Worm (Caenorhabditis elegans) whole organism, L1 larva: ENCODE results near the gene K09D9.1.

Source experiments
- C04F5.9 ChIP-seq: sonication (generic microtip); optimal IDR thresholded peaks from 2 replicates; lab custom pipeline; 2016; ENCODE audit warnings: missing genetic modification characterization, missing compliant biosample characterization
- F16B12.6 ChIP-seq: fragments of 150-350 bp; optimal IDR thresholded peaks from 2 replicates; lab custom pipeline; 2014; ENCODE audit warnings: missing biosample characterization, missing genetic modification characterization
- blmp-1 ChIP-seq: fragments of 150-350 bp; optimal IDR thresholded peaks from 2 replicates; lab custom pipeline; 2014; ENCODE audit warnings: missing biosample characterization, missing genetic modification characterization
- ceh-8 ChIP-seq: fragments of 200-800 bp; sonication (Bioruptor generic); optimal IDR thresholded peaks from 2 replicates; lab custom pipeline; 2018; ENCODE audit warnings: mild to moderate bottlenecking, missing genetic modification characterization, moderate library complexity, missing compliant biosample characterization
- ceh-88 ChIP-seq: fragments of 200-800 bp; sonication (Bioruptor generic); IDR thresholded peaks from 2 replicates; pipeline ENCODE4 v1.3.6; 2022; ENCODE audit warnings: missing genetic modification characterization, missing compliant biosample characterization
- dpl-1 ChIP-seq, 3 experiments: fragments of 150-350 bp in 2 of 3; sonication (generic microtip) in 1 of 3; optimal IDR thresholded peaks; 2 replicates each; lab custom pipeline; 2014 to 2017; ENCODE audit warnings: missing biosample characterization in 3 of 3, missing genetic modification characterization in 3 of 3, missing genetic modification reagents in 3 of 3
- dsc-1 ChIP-seq: sonication (generic microtip); optimal IDR thresholded peaks from 2 replicates; lab custom pipeline; 2016; ENCODE audit warnings: mild to moderate bottlenecking, missing genetic modification characterization, missing compliant biosample characterization
- efl-1 ChIP-seq, 4 experiments: fragments of 150-350 bp; optimal IDR thresholded peaks in 3 of 4; peaks in 1 of 4; 1 replicate in 1 of 4; 2 replicates in 3 of 4; lab custom pipeline; 2014; ENCODE audit warnings: missing biosample characterization in 2 of 4, missing genetic modification characterization in 2 of 4, missing genetic modification reagents in 2 of 4
- egl-13 ChIP-seq: sonication (generic microtip); optimal IDR thresholded peaks from 2 replicates; lab custom pipeline; 2016; ENCODE audit warnings: missing genotype, missing genetic modification reagents, missing genetic modification characterization, missing compliant biosample characterization
- elt-2 ChIP-seq: sonication (generic microtip); optimal IDR thresholded peaks from 2 replicates; lab custom pipeline; 2016; ENCODE audit warnings: missing genetic modification characterization, mild to moderate bottlenecking, inconsistent platforms, missing compliant biosample characterization, missing genetic modification reagents
- fkh-8 ChIP-seq: sonication (generic microtip); optimal IDR thresholded peaks from 2 replicates; lab custom pipeline; 2016; ENCODE audit warnings: mild to moderate bottlenecking, missing genetic modification characterization, missing compliant biosample characterization
- grh-1 ChIP-seq: fragments of 200-800 bp; sonication (Bioruptor generic); IDR thresholded peaks from 2 replicates; pipeline ENCODE4 v1.3.6; 2022; ENCODE audit warnings: missing genetic modification reagents, missing genetic modification characterization, missing compliant biosample characterization
- hlh-17 ChIP-seq: fragments of 200-800 bp; sonication (Bioruptor generic); optimal IDR thresholded peaks from 2 replicates; lab custom pipeline; 2018; ENCODE audit warnings: missing genetic modification characterization, mild to moderate bottlenecking, missing compliant biosample characterization, moderate library complexity, borderline replicate concordance
- isw-1 ChIP-seq: fragments of 200-800 bp; sonication (Bioruptor generic); IDR thresholded peaks from 2 replicates; pipeline ENCODE4 v1.3.6; 2022; ENCODE audit warnings: missing genetic modification characterization, missing compliant biosample characterization
- lin-15B ChIP-seq: fragments of 150-350 bp; sonication (generic microtip); optimal IDR thresholded peaks from 3 replicates; lab custom pipeline; 2014; ENCODE audit warnings: missing biosample characterization, missing genetic modification characterization
- lin-35 ChIP-seq, 2 experiments: fragments of 150-350 bp; optimal IDR thresholded peaks; 2 replicates each; lab custom pipeline; 2014; ENCODE audit warnings: missing biosample characterization in 2 of 2, missing genetic modification characterization in 2 of 2, missing genetic modification reagents in 2 of 2
- lsy-2 ChIP-seq, 2 experiments: fragments of 150-350 bp; optimal IDR thresholded peaks; 2 replicates each; lab custom pipeline; 2014; ENCODE audit warnings: missing biosample characterization in 2 of 2, missing genetic modification characterization in 2 of 2
- mab-9 ChIP-seq: fragments of 200-800 bp; sonication (Bioruptor generic); IDR thresholded peaks from 2 replicates; pipeline ENCODE4 v1.3.6; 2022; ENCODE audit warnings: missing genetic modification reagents, missing genetic modification characterization, missing compliant biosample characterization
- nhr-11 ChIP-seq: fragments of 150-350 bp; optimal IDR thresholded peaks from 2 replicates; lab custom pipeline; 2014; ENCODE audit warnings: missing biosample characterization, missing genetic modification characterization
- nhr-19 ChIP-seq: fragments of 200-800 bp; sonication (Bioruptor generic); conservative IDR thresholded peaks from 2 replicates; pipeline ENCODE4 v1.3.6; 2022; ENCODE audit warnings: missing genetic modification characterization, missing compliant biosample characterization
- nhr-20 ChIP-seq: sonication (generic microtip); optimal IDR thresholded peaks from 2 replicates; lab custom pipeline; 2016; ENCODE audit warnings: mild to moderate bottlenecking, missing genetic modification characterization, missing compliant biosample characterization
- nhr-47 ChIP-seq: sonication (generic microtip); optimal IDR thresholded peaks from 2 replicates; lab custom pipeline; 2016; ENCODE audit warnings: mild to moderate bottlenecking, missing genetic modification characterization, moderate library complexity, missing compliant biosample characterization
- nhr-85 ChIP-seq: sonication (generic microtip); peaks from one replicate; lab custom pipeline; 2016; ENCODE audit warnings: missing genetic modification characterization, inconsistent platforms, missing compliant biosample characterization
- pag-3 ChIP-seq: sonication (generic microtip); optimal IDR thresholded peaks from 2 replicates; lab custom pipeline; 2017; ENCODE audit warnings: missing genetic modification characterization, mild to moderate bottlenecking, missing compliant biosample characterization, antibody characterized with exemption, borderline replicate concordance; ENCODE audit not compliant: insufficient read depth
- rnt-1 ChIP-seq: sonication (generic microtip); optimal IDR thresholded peaks from 2 replicates; lab custom pipeline; 2016; ENCODE audit warnings: mild to moderate bottlenecking, missing genetic modification characterization, moderate library complexity, missing compliant biosample characterization
- sup-37 ChIP-seq: fragments of 200-800 bp; sonication (Bioruptor generic); optimal IDR thresholded peaks from 2 replicates; lab custom pipeline; 2018; ENCODE audit warnings: mild to moderate bottlenecking, missing genetic modification characterization, missing compliant biosample characterization
- swsn-7 ChIP-seq: sonication (generic microtip); optimal IDR thresholded peaks from 2 replicates; lab custom pipeline; 2016; ENCODE audit warnings: missing genetic modification characterization, missing compliant biosample characterization
- tlp-1 ChIP-seq: fragments of 150-350 bp; optimal IDR thresholded peaks from 2 replicates; lab custom pipeline; 2014; ENCODE audit warnings: missing biosample characterization, missing genetic modification characterization
- unc-30 ChIP-seq: sonication (generic microtip); optimal IDR thresholded peaks from 2 replicates; lab custom pipeline; 2017; ENCODE audit warnings: missing biosample characterization, missing genetic modification characterization
- unc-86 ChIP-seq: sonication (generic microtip); optimal IDR thresholded peaks from 2 replicates; lab custom pipeline; 2016; ENCODE audit warnings: missing genetic modification characterization, missing compliant biosample characterization
- unc-98 ChIP-seq: fragments of 200-800 bp; sonication (Bioruptor generic); IDR thresholded peaks from 2 replicates; pipeline ENCODE4 v1.3.6; 2022; ENCODE audit warnings: missing genetic modification characterization, missing compliant biosample characterization
- xbp-1 ChIP-seq: sonication (generic microtip); optimal IDR thresholded peaks from 2 replicates; lab custom pipeline; 2016; ENCODE audit warnings: missing genetic modification characterization, missing compliant biosample characterization

Gene K09D9.1

ce11 chrV:4047541-4047940 is 22.7 kb downstream of the K09D9.1 start, which contains the start of gene srh-169:
Gene srh-169, plus strand, starts transcription at chrV:4047841.
- no peak for TF ChIP-seq efl-1 (optimal IDR thresholded peaks at IDR 0.05; lab: Kevin White, UChicago)
- TF ChIP-seq efl-1 (GFP tag; optimal IDR thresholded peaks at IDR 0.05 in 1 of 2; lab: Kevin White, UChicago): peak in 1 of 2 experiments; percentile 24
- no peak for TF ChIP-seq pag-3

ce11 chrV:4055025-4055424 is 30.2 kb downstream of the K09D9.1 start, which contains the start of gene djr-1.2:
Gene djr-1.2, minus strand, starts transcription at chrV:4055125.
- no peak for TF ChIP-seq efl-1 (optimal IDR thresholded peaks at IDR 0.05; lab: Kevin White, UChicago)
- TF ChIP-seq efl-1 (GFP tag; optimal IDR thresholded peaks at IDR 0.05 in 1 of 2; lab: Kevin White, UChicago): peak in 1 of 2 experiments; percentile 62
- TF ChIP-seq lin-15B (tag; lab: Kevin White, UChicago): no peak
- TF ChIP-seq xbp-1: no peak
- no peak for TF ChIP-seq unc-98 (GFP tag; lab: Robert Waterston, UW)
- TF ChIP-seq blmp-1 (tag; lab: Kevin White, UChicago): no peak

ce11 chrV:4056203-4056602 is 31.4 kb downstream of the K09D9.1 start:
- TF ChIP-seq nhr-19 (GFP tag; lab: Robert Waterston, UW): no peak
- no peak for TF ChIP-seq sup-37
- TF ChIP-seq efl-1 (optimal IDR thresholded peaks at IDR 0.05; lab: Kevin White, UChicago): no peak
- TF ChIP-seq efl-1 (GFP tag; optimal IDR thresholded peaks at IDR 0.05 in 1 of 2; lab: Kevin White, UChicago): no peak
- no peak for TF ChIP-seq nhr-11 (tag; lab: Kevin White, UChicago)
- TF ChIP-seq ceh-8 (GFP tag; lab: Kevin White, UChicago): no peak
- no peak for TF ChIP-seq tlp-1 (tag; lab: Kevin White, UChicago)
- TF ChIP-seq dpl-1 (GFP tag; optimal IDR thresholded peaks at IDR 0.05; lab: Kevin White, UChicago): no peak
- no peak for TF ChIP-seq unc-30 (tag; lab: Kevin White, UChicago)
- TF ChIP-seq nhr-85: no peak
- TF ChIP-seq elt-2 (tag; lab: Kevin White, UChicago): no peak
- TF ChIP-seq lin-35 (GFP tag; optimal IDR thresholded peaks at IDR 0.05; lab: Kevin White, UChicago): no peak
- no peak for TF ChIP-seq C04F5.9 (tag; lab: Kevin White, UChicago)
- TF ChIP-seq egl-13 (tag; lab: Kevin White, UChicago): no peak
- no peak for TF ChIP-seq hlh-17
- no peak for TF ChIP-seq nhr-47 (tag; lab: Kevin White, UChicago)

- TF ChIP-seq lin-35 (GFP tag; optimal IDR thresholded peaks at IDR 0.05; lab: Kevin White, UChicago): peak; percentile 48 to 70
- peak; percentile 49 for TF ChIP-seq F16B12.6 (tag; lab: Kevin White, UChicago)
- TF ChIP-seq fkh-8: peak; percentile 19
- TF ChIP-seq unc-98 (GFP tag; lab: Robert Waterston, UW): peak; percentile 89
- peak; percentile 73 for TF ChIP-seq nhr-47 (tag; lab: Kevin White, UChicago)
- TF ChIP-seq dsc-1 (tag; lab: Kevin White, UChicago): peak; percentile 38
- peak; percentile 93 for TF ChIP-seq nhr-19 (GFP tag; lab: Robert Waterston, UW)
- peak; percentile 58 for TF ChIP-seq rnt-1 (tag; lab: Kevin White, UChicago)
- peak; percentile 81 to 93 for TF ChIP-seq lsy-2 (tag; optimal IDR thresholded peaks at IDR 0.05; lab: Kevin White, UChicago)
- TF ChIP-seq efl-1 (optimal IDR thresholded peaks at IDR 0.05; lab: Kevin White, UChicago): peak; percentile 62 to 75
- peak; percentile 69 to 96 for TF ChIP-seq efl-1 (GFP tag; optimal IDR thresholded peaks at IDR 0.05 in 1 of 2; lab: Kevin White, UChicago)
- TF ChIP-seq ceh-88 (GFP tag; lab: Robert Waterston, UW): peak; percentile 84
- peak; percentile 34 for TF ChIP-seq unc-86 (tag; lab: Kevin White, UChicago)
- peak; percentile 65 for TF ChIP-seq nhr-85
- peak; percentile 86 for TF ChIP-seq grh-1
- peak; percentile 37 for TF ChIP-seq swsn-7 (tag; lab: Kevin White, UChicago)
- TF ChIP-seq xbp-1: peak; percentile 45
- TF ChIP-seq dpl-1 (GFP tag; optimal IDR thresholded peaks at IDR 0.05; lab: Kevin White, UChicago): peak; percentile 42 to 67 (median 48)
- peak; percentile 48 for TF ChIP-seq nhr-20 (tag; lab: Kevin White, UChicago)
- TF ChIP-seq isw-1: peak; percentile 88
- TF ChIP-seq mab-9 (GFP tag; lab: Robert Waterston, UW): peak; percentile 84
These were observed 38.8 kb downstream of the K09D9.1 start for ce11 chrV:4063559-4064164.
